Fruit fly (Drosophila melanogaster) whole organism, prepupa: ENCODE measurements around the gene ND-18.
A peak's percentile ranks its signal among the peaks of the same experiment; 100 is the strongest.

ENCODE experiments used
- Blimp-1 ChIP-seq: fragments of 200-800 bp; sonication (Bioruptor generic); optimal IDR thresholded peaks from 3 replicates; lab custom pipeline; 2017; ENCODE audit warnings: missing biosample characterization, missing genetic modification characterization, mild to moderate bottlenecking, moderate library complexity, missing genetic modification reagents
- CG10669 ChIP-seq: fragments of 200-800 bp; sonication (Bioruptor generic); optimal IDR thresholded peaks from 3 replicates; lab custom pipeline; 2018; ENCODE audit warnings: missing biosample characterization, mild to moderate bottlenecking, missing genetic modification characterization, moderate library complexity
- CG11294 ChIP-seq: fragments of 200-800 bp; sonication (Bioruptor generic); IDR thresholded peaks from 2 replicates; pipeline ENCODE4 v1.3.6; 2022; ENCODE audit warnings: missing biosample characterization, missing genetic modification characterization
- CG11762 ChIP-seq: fragments of 200-800 bp; sonication (Bioruptor generic); optimal IDR thresholded peaks from 3 replicates; lab custom pipeline; 2016; ENCODE audit warnings: missing biosample characterization, missing genetic modification characterization; ENCODE audit not compliant: insufficient read depth
- CG11902 ChIP-seq: fragments of 200-800 bp; sonication (Bioruptor generic); optimal IDR thresholded peaks from 3 replicates; lab custom pipeline; 2016; ENCODE audit warnings: missing biosample characterization, missing genetic modification characterization
- CG15336 ChIP-seq: fragments of 200-800 bp; sonication (Bioruptor generic); IDR thresholded peaks from 2 replicates; pipeline ENCODE4 v1.3.6; 2022; ENCODE audit warnings: missing biosample characterization, missing genetic modification characterization
- CG1621 ChIP-seq: fragments of 200-800 bp; sonication (Bioruptor generic); optimal IDR thresholded peaks from 3 replicates; lab custom pipeline; 2018; ENCODE audit warnings: missing biosample characterization, mild to moderate bottlenecking, missing genetic modification characterization
- CG16779 ChIP-seq: fragments of 200-800 bp; sonication (Bioruptor generic); optimal IDR thresholded peaks from 3 replicates; lab custom pipeline; 2017; ENCODE audit warnings: missing biosample characterization, mild to moderate bottlenecking, missing genetic modification characterization
- CG3032 ChIP-seq: fragments of 200-800 bp; optimal IDR thresholded peaks from 2 replicates; lab custom pipeline; 2019; ENCODE audit warnings: missing biosample characterization, mild to moderate bottlenecking, missing genetic modification characterization, moderate library complexity
- CG31627 ChIP-seq: fragments of 200-800 bp; sonication (Bioruptor generic); optimal IDR thresholded peaks from 3 replicates; lab custom pipeline; 2016; ENCODE audit warnings: missing biosample characterization, missing genetic modification characterization
- CG32006 ChIP-seq: fragments of 200-800 bp; sonication (Bioruptor generic); optimal IDR thresholded peaks from 3 replicates; lab custom pipeline; 2017; ENCODE audit warnings: missing biosample characterization, mild to moderate bottlenecking, missing genetic modification characterization
- CG34406 ChIP-seq: fragments of 200-800 bp; sonication (Bioruptor generic); optimal IDR thresholded peaks from 3 replicates; lab custom pipeline; 2016; ENCODE audit warnings: missing biosample characterization, missing genetic modification characterization
- CG3919 ChIP-seq: fragments of 200-800 bp; sonication (Bioruptor generic); optimal IDR thresholded peaks from 3 replicates; lab custom pipeline; 2016; ENCODE audit warnings: missing biosample characterization, missing genetic modification characterization
- CG4318 ChIP-seq: fragments of 200-800 bp; sonication (Bioruptor generic); optimal IDR thresholded peaks from 3 replicates; lab custom pipeline; 2017; ENCODE audit warnings: missing biosample characterization, mild to moderate bottlenecking, missing genetic modification characterization
- CG6163 ChIP-seq: fragments of 200-800 bp; sonication (Bioruptor generic); IDR thresholded peaks from 3 replicates; pipeline ENCODE4 v1.3.6; 2022; ENCODE audit warnings: missing biosample characterization, missing genetic modification characterization
- CG6276 ChIP-seq: fragments of 200-800 bp; sonication (Bioruptor generic); optimal IDR thresholded peaks from 2 replicates; lab custom pipeline; 2017; ENCODE audit warnings: missing biosample characterization, mild to moderate bottlenecking, missing genetic modification characterization
- CG6792 ChIP-seq: fragments of 200-800 bp; sonication (Bioruptor generic); optimal IDR thresholded peaks from 3 replicates; lab custom pipeline; 2016; ENCODE audit warnings: missing biosample characterization, missing genetic modification characterization
- CG6808 ChIP-seq: fragments of 200-800 bp; sonication (Bioruptor generic); optimal IDR thresholded peaks from 3 replicates; lab custom pipeline; 2017; ENCODE audit warnings: missing biosample characterization, missing genetic modification characterization, mild to moderate bottlenecking, moderate library complexity, missing genetic modification reagents
- CG6854 ChIP-seq: fragments of 200-800 bp; sonication (Bioruptor generic); optimal IDR thresholded peaks from 2 replicates; lab custom pipeline; 2017; ENCODE audit warnings: missing biosample characterization, mild to moderate bottlenecking, missing genetic modification characterization
- CG7368 ChIP-seq: fragments of 200-800 bp; sonication (Bioruptor generic); optimal IDR thresholded peaks from 3 replicates; lab custom pipeline; 2016; ENCODE audit warnings: missing biosample characterization, missing genetic modification characterization
- CG8119 ChIP-seq: fragments of 200-800 bp; sonication (Bioruptor generic); IDR thresholded peaks from 3 replicates; pipeline ENCODE4 v1.3.6; 2022; ENCODE audit warnings: missing biosample characterization, missing genetic modification characterization
- CG8319 ChIP-seq: fragments of 200-800 bp; sonication (Bioruptor generic); optimal IDR thresholded peaks from 3 replicates; lab custom pipeline; 2016; ENCODE audit warnings: missing biosample characterization, missing genetic modification characterization
- CG8632 ChIP-seq: fragments of 200-800 bp; sonication (Bioruptor generic); optimal IDR thresholded peaks from 3 replicates; lab custom pipeline; 2016; ENCODE audit warnings: missing biosample characterization, missing genetic modification characterization
- CG9139 ChIP-seq: fragments of 200-800 bp; sonication (Bioruptor generic); optimal IDR thresholded peaks from 3 replicates; lab custom pipeline; 2017; ENCODE audit warnings: missing biosample characterization, mild to moderate bottlenecking, missing genetic modification characterization
- Eip78C ChIP-seq: fragments of 200-800 bp; sonication (Bioruptor generic); peaks from one replicate; lab custom pipeline; 2016; ENCODE audit warnings: missing biosample characterization, missing genetic modification characterization
- Eip93F ChIP-seq: fragments of 200-800 bp; sonication (Bioruptor generic); optimal IDR thresholded peaks from 2 replicates; lab custom pipeline; 2016; ENCODE audit warnings: missing biosample characterization, mild to moderate bottlenecking, missing genetic modification characterization
- Gug ChIP-seq: fragments of 200-800 bp; sonication (Bioruptor generic); IDR thresholded peaks from 2 replicates; pipeline ENCODE4 v1.3.6; 2022; ENCODE audit warnings: missing biosample characterization, missing genetic modification characterization
- Hr38 ChIP-seq: sonication (Bioruptor generic); optimal IDR thresholded peaks from 2 replicates; lab custom pipeline; 2016; ENCODE audit warnings: missing biosample characterization, missing genetic modification characterization
- Hr39 ChIP-seq: fragments of 200-800 bp; sonication (Bioruptor generic); optimal IDR thresholded peaks from 2 replicates; lab custom pipeline; 2016; ENCODE audit warnings: missing biosample characterization, missing genetic modification characterization
- Lpt ChIP-seq: fragments of 200-800 bp; sonication (Bioruptor generic); optimal IDR thresholded peaks from 3 replicates; lab custom pipeline; 2016; ENCODE audit warnings: missing biosample characterization, missing genetic modification characterization
- Met ChIP-seq: fragments of 200-800 bp; sonication (Bioruptor generic); optimal IDR thresholded peaks from 3 replicates; lab custom pipeline; 2016; ENCODE audit warnings: missing biosample characterization, missing genetic modification characterization
- Smox ChIP-seq: fragments of 200-800 bp; sonication (Bioruptor generic); optimal IDR thresholded peaks from 3 replicates; lab custom pipeline; 2016; ENCODE audit warnings: missing biosample characterization, missing genetic modification characterization
- Sox102F ChIP-seq: fragments of 200-800 bp; sonication (Bioruptor generic); optimal IDR thresholded peaks from 2 replicates; lab custom pipeline; 2016; ENCODE audit warnings: missing biosample characterization, mild to moderate bottlenecking, missing genetic modification characterization
- Sox15 ChIP-seq: fragments of 200-800 bp; sonication (Bioruptor generic); optimal IDR thresholded peaks from 3 replicates; lab custom pipeline; 2016; ENCODE audit warnings: missing biosample characterization, missing genetic modification characterization
- achi ChIP-seq: fragments of 200-800 bp; sonication (Bioruptor generic); optimal IDR thresholded peaks from 3 replicates; lab custom pipeline; 2016; ENCODE audit warnings: missing biosample characterization, missing genetic modification characterization
- acj6 ChIP-seq: fragments of 200-800 bp; sonication (Bioruptor generic); optimal IDR thresholded peaks from 3 replicates; lab custom pipeline; 2016; ENCODE audit warnings: missing biosample characterization, missing genetic modification characterization
- cyc ChIP-seq: fragments of 200-800 bp; sonication (Bioruptor generic); optimal IDR thresholded peaks from 3 replicates; lab custom pipeline; 2016; ENCODE audit warnings: missing biosample characterization, missing genetic modification characterization
- dac ChIP-seq: fragments of 200-800 bp; sonication (Bioruptor generic); optimal IDR thresholded peaks from 2 replicates; lab custom pipeline; 2017; ENCODE audit warnings: missing biosample characterization, mild to moderate bottlenecking, missing genetic modification characterization
- eg ChIP-seq: fragments of 200-800 bp; sonication (Bioruptor generic); IDR thresholded peaks from 3 replicates; pipeline ENCODE4 v1.3.6; 2022; ENCODE audit warnings: missing biosample characterization, missing genetic modification characterization
- esn ChIP-seq: fragments of 200-800 bp; sonication (Bioruptor generic); optimal IDR thresholded peaks from 2 replicates; lab custom pipeline; 2016; ENCODE audit warnings: missing biosample characterization, mild to moderate bottlenecking, missing genetic modification characterization, moderate library complexity
- fd59A ChIP-seq: fragments of 200-800 bp; sonication (Bioruptor generic); optimal IDR thresholded peaks from 2 replicates; lab custom pipeline; 2017; ENCODE audit warnings: missing biosample characterization, mild to moderate bottlenecking, missing genetic modification characterization, missing genetic modification reagents
- fd85E ChIP-seq: fragments of 200-800 bp; sonication (Bioruptor generic); optimal IDR thresholded peaks from 3 replicates; lab custom pipeline; 2016; ENCODE audit warnings: missing biosample characterization, missing genetic modification characterization
- fkh ChIP-seq: fragments of 200-800 bp; sonication (Bioruptor generic); optimal IDR thresholded peaks from 3 replicates; lab custom pipeline; 2017; ENCODE audit warnings: missing biosample characterization, mild to moderate bottlenecking, missing genetic modification characterization, moderate library complexity
- lz ChIP-seq: fragments of 200-800 bp; sonication (Bioruptor generic); optimal IDR thresholded peaks from 3 replicates; lab custom pipeline; 2016; ENCODE audit warnings: missing biosample characterization, missing genetic modification characterization
- net ChIP-seq: fragments of 200-800 bp; sonication (Bioruptor generic); optimal IDR thresholded peaks from 3 replicates; lab custom pipeline; 2016; ENCODE audit warnings: missing biosample characterization, missing genetic modification characterization
- pdm3 ChIP-seq: fragments of 200-800 bp; sonication (Bioruptor generic); optimal IDR thresholded peaks from 3 replicates; lab custom pipeline; 2016; ENCODE audit warnings: missing biosample characterization, missing genetic modification characterization
- ss ChIP-seq, 2 experiments: fragments of 200-800 bp; sonication (Bioruptor generic); optimal IDR thresholded peaks; 2 replicates in 1 of 2; 3 replicates in 1 of 2; lab custom pipeline; 2017 to 2018; ENCODE audit warnings: mild to moderate bottlenecking in 2 of 2, missing biosample characterization in 2 of 2, missing genetic modification characterization in 2 of 2, moderate library complexity in 1 of 2
- svp ChIP-seq: fragments of 200-800 bp; sonication (Bioruptor generic); peaks from one replicate; lab custom pipeline; 2016; ENCODE audit warnings: missing biosample characterization, missing genetic modification characterization
- topi ChIP-seq: fragments of 200-800 bp; sonication (Bioruptor generic); optimal IDR thresholded peaks from 3 replicates; lab custom pipeline; 2016; ENCODE audit warnings: missing biosample characterization, missing genetic modification characterization
- vri ChIP-seq: fragments of 200-800 bp; sonication (Bioruptor generic); optimal IDR thresholded peaks from 3 replicates; lab custom pipeline; 2016; ENCODE audit warnings: missing biosample characterization, mild to moderate bottlenecking, missing genetic modification characterization

Gene ND-18

dm6 chrX:19480544-19481127, 11.6 kb upstream of the ND-18 start:
- no peak for TF ChIP-seq CG4318
- TF ChIP-seq CG31627 (GFP tag; lab: Kevin White, UChicago): no peak
- no peak for TF ChIP-seq esn (GFP tag; lab: Kevin White, UChicago)
- no peak for TF ChIP-seq CG6276 (GFP tag; lab: Kevin White, UChicago)
- TF ChIP-seq CG8319: no peak
- TF ChIP-seq Met (GFP tag; lab: Kevin White, UChicago): no peak
- TF ChIP-seq CG6792: no peak
- no peak for TF ChIP-seq net (GFP tag; lab: Kevin White, UChicago)
- no peak for TF ChIP-seq Gug (GFP tag; lab: Robert Waterston, UW)
- no peak for TF ChIP-seq Blimp-1 (GFP tag; lab: Kevin White, UChicago)
- no peak for TF ChIP-seq eg (GFP tag; lab: Robert Waterston, UW)
- no peak for TF ChIP-seq CG7368
- TF ChIP-seq Eip78C (GFP tag; lab: Kevin White, UChicago): no peak
- TF ChIP-seq cyc: no peak

dm6 chrX:19485057-19485456, 7.2 kb upstream of the ND-18 start:
- TF ChIP-seq achi: no peak
- TF ChIP-seq acj6 (GFP tag; lab: Kevin White, UChicago): no peak
- no peak for TF ChIP-seq pdm3 (GFP tag; lab: Kevin White, UChicago)
- no peak for TF ChIP-seq CG7368
- TF ChIP-seq CG32006 (GFP tag; lab: Kevin White, UChicago): no peak
- TF ChIP-seq net (GFP tag; lab: Kevin White, UChicago): no peak
- TF ChIP-seq topi (GFP tag; lab: Kevin White, UChicago): no peak
- TF ChIP-seq ss (GFP tag; optimal IDR thresholded peaks at IDR 0.05; lab: Kevin White, UChicago): peak; percentile 86 to 91
- no peak for TF ChIP-seq Hr38 (GFP tag; lab: Kevin White, UChicago)
- TF ChIP-seq fd59A (GFP tag; lab: Kevin White, UChicago): peak; percentile 31
- TF ChIP-seq vri (GFP tag; lab: Kevin White, UChicago): no peak
- TF ChIP-seq CG11902 (GFP tag; lab: Kevin White, UChicago): no peak
- peak; percentile 37 for TF ChIP-seq CG6854 (GFP tag; lab: Kevin White, UChicago)
- TF ChIP-seq Gug (GFP tag; lab: Robert Waterston, UW): no peak
- TF ChIP-seq CG34406 (GFP tag; lab: Kevin White, UChicago): no peak
- TF ChIP-seq Sox102F (GFP tag; lab: Kevin White, UChicago): no peak
- no peak for TF ChIP-seq svp (GFP tag; lab: Kevin White, UChicago)
- no peak for TF ChIP-seq lz (GFP tag; lab: Kevin White, UChicago)
- TF ChIP-seq CG6808 (GFP tag; lab: Kevin White, UChicago): no peak
- TF ChIP-seq CG9139 (GFP tag; lab: Kevin White, UChicago): peak; percentile 87
- TF ChIP-seq Eip93F (GFP tag; lab: Kevin White, UChicago): no peak
- TF ChIP-seq fd85E (GFP tag; lab: Kevin White, UChicago): no peak
- TF ChIP-seq CG11294: no peak
- peak; percentile 79; the same call in 2 of the 3 replicates for TF ChIP-seq CG6163 (GFP tag; lab: Robert Waterston, UW)
- peak; percentile 56 for TF ChIP-seq CG8119 (GFP tag; lab: Robert Waterston, UW)
- peak; percentile 76 for TF ChIP-seq CG1621 (tag; lab: Kevin White, UChicago)
- no peak for TF ChIP-seq dac
- TF ChIP-seq cyc: no peak
- TF ChIP-seq CG31627 (GFP tag; lab: Kevin White, UChicago): no peak
- no peak for TF ChIP-seq Blimp-1 (GFP tag; lab: Kevin White, UChicago)
- TF ChIP-seq Smox (GFP tag; lab: Kevin White, UChicago): no peak
- no peak for TF ChIP-seq CG11762 (GFP tag; lab: Kevin White, UChicago)
- no peak for TF ChIP-seq CG6276 (GFP tag; lab: Kevin White, UChicago)
- TF ChIP-seq CG10669: no peak
- TF ChIP-seq Met (GFP tag; lab: Kevin White, UChicago): no peak
- TF ChIP-seq Eip78C (GFP tag; lab: Kevin White, UChicago): no peak
- no peak for TF ChIP-seq CG3919 (GFP tag; lab: Kevin White, UChicago)
- peak; percentile 68 for TF ChIP-seq CG3032 (tag; lab: Kevin White, UChicago)
- TF ChIP-seq Sox15 (GFP tag; lab: Kevin White, UChicago): no peak
- TF ChIP-seq Hr39 (GFP tag; lab: Kevin White, UChicago): no peak
- no peak for TF ChIP-seq fkh (GFP tag; lab: Kevin White, UChicago)
- TF ChIP-seq Lpt (GFP tag; lab: Kevin White, UChicago): no peak
- TF ChIP-seq CG15336: peak; percentile 37
- TF ChIP-seq CG16779 (tag; lab: Kevin White, UChicago): peak; percentile 62
- no peak for TF ChIP-seq CG8632 (GFP tag; lab: Kevin White, UChicago)
